Worm (Caenorhabditis elegans) whole organism, L1 larva: ENCODE data around the gene mat-2.

Experiments used
- C04F5.9 ChIP-seq: sonication (generic microtip); optimal IDR thresholded peaks from 2 replicates; lab custom pipeline; 2016; ENCODE audit warnings: missing genetic modification characterization, missing compliant biosample characterization
- C16A3.4 ChIP-seq: fragments of 150-350 bp; optimal IDR thresholded peaks from 2 replicates; lab custom pipeline; 2014; ENCODE audit warnings: missing biosample characterization, missing genetic modification characterization
- F16B12.6 ChIP-seq: fragments of 150-350 bp; optimal IDR thresholded peaks from 2 replicates; lab custom pipeline; 2014; ENCODE audit warnings: missing biosample characterization, missing genetic modification characterization
- blmp-1 ChIP-seq: fragments of 150-350 bp; optimal IDR thresholded peaks from 2 replicates; lab custom pipeline; 2014; ENCODE audit warnings: missing biosample characterization, missing genetic modification characterization
- ceh-63 ChIP-seq: fragments of 200-800 bp; sonication (Bioruptor generic); optimal IDR thresholded peaks from 2 replicates; lab custom pipeline; 2018; ENCODE audit warnings: mild to moderate bottlenecking, missing genetic modification characterization, missing compliant biosample characterization
- ceh-8 ChIP-seq: fragments of 200-800 bp; sonication (Bioruptor generic); optimal IDR thresholded peaks from 2 replicates; lab custom pipeline; 2018; ENCODE audit warnings: mild to moderate bottlenecking, missing genetic modification characterization, moderate library complexity, missing compliant biosample characterization
- efl-1 ChIP-seq, 4 experiments: fragments of 150-350 bp; optimal IDR thresholded peaks in 3 of 4; peaks in 1 of 4; 1 replicate in 1 of 4; 2 replicates in 3 of 4; lab custom pipeline; 2014; ENCODE audit warnings: missing biosample characterization in 2 of 4, missing genetic modification characterization in 2 of 4, missing genetic modification reagents in 2 of 4
- efl-3 ChIP-seq: fragments of 200-800 bp; sonication (Bioruptor generic); optimal IDR thresholded peaks from 2 replicates; lab custom pipeline; 2018; ENCODE audit warnings: mild to moderate bottlenecking, missing genetic modification characterization, missing compliant biosample characterization
- egl-13 ChIP-seq: sonication (generic microtip); optimal IDR thresholded peaks from 2 replicates; lab custom pipeline; 2016; ENCODE audit warnings: missing genotype, missing genetic modification reagents, missing genetic modification characterization, missing compliant biosample characterization
- egl-27 ChIP-seq, 2 experiments: fragments of 150-350 bp in 1 of 2; sonication (generic microtip); optimal IDR thresholded peaks; 3 replicates each; lab custom pipeline; 2017 to 2018; ENCODE audit warnings: missing biosample characterization in 2 of 2, missing genetic modification characterization in 2 of 2, missing genetic modification reagents in 2 of 2
- elt-2 ChIP-seq: sonication (generic microtip); optimal IDR thresholded peaks from 2 replicates; lab custom pipeline; 2016; ENCODE audit warnings: missing genetic modification characterization, mild to moderate bottlenecking, inconsistent platforms, missing compliant biosample characterization, missing genetic modification reagents
- elt-3 ChIP-seq, 6 experiments: fragments of 150-350 bp in 1 of 6; sonication (generic microtip); optimal IDR thresholded peaks; 2 replicates each; lab custom pipeline; 2017 to 2018; ENCODE audit warnings: missing biosample characterization in 6 of 6, missing genetic modification characterization in 6 of 6, inconsistent platforms in 1 of 6
- ets-5 ChIP-seq: fragments of 200-800 bp; sonication (Bioruptor generic); IDR thresholded peaks from 2 replicates; pipeline ENCODE4 v1.3.6; 2022; ENCODE audit warnings: missing genetic modification characterization, missing compliant biosample characterization
- fos-1 ChIP-seq: fragments of 150-350 bp; optimal IDR thresholded peaks from 2 replicates; lab custom pipeline; 2014; ENCODE audit warnings: missing biosample characterization, missing genetic modification characterization
- grh-1 ChIP-seq: fragments of 200-800 bp; sonication (Bioruptor generic); IDR thresholded peaks from 2 replicates; pipeline ENCODE4 v1.3.6; 2022; ENCODE audit warnings: missing genetic modification reagents, missing genetic modification characterization, missing compliant biosample characterization
- hlh-17 ChIP-seq: fragments of 200-800 bp; sonication (Bioruptor generic); optimal IDR thresholded peaks from 2 replicates; lab custom pipeline; 2018; ENCODE audit warnings: missing genetic modification characterization, mild to moderate bottlenecking, missing compliant biosample characterization, moderate library complexity, borderline replicate concordance
- hlh-4 ChIP-seq: sonication (generic microtip); optimal IDR thresholded peaks from 2 replicates; lab custom pipeline; 2016; ENCODE audit warnings: mild to moderate bottlenecking, missing genetic modification characterization, missing compliant biosample characterization
- hpl-2 ChIP-seq: fragments of 150-350 bp; optimal IDR thresholded peaks from 2 replicates; lab custom pipeline; 2014; ENCODE audit warnings: missing biosample characterization, missing genetic modification reagents, missing genetic modification characterization
- isw-1 ChIP-seq: fragments of 200-800 bp; sonication (Bioruptor generic); IDR thresholded peaks from 2 replicates; pipeline ENCODE4 v1.3.6; 2022; ENCODE audit warnings: missing genetic modification characterization, missing compliant biosample characterization
- lin-39 ChIP-seq: fragments of 150-350 bp; optimal IDR thresholded peaks from 2 replicates; lab custom pipeline; 2014; ENCODE audit warnings: missing biosample characterization, missing genetic modification reagents, missing genetic modification characterization
- mab-9 ChIP-seq: fragments of 200-800 bp; sonication (Bioruptor generic); IDR thresholded peaks from 2 replicates; pipeline ENCODE4 v1.3.6; 2022; ENCODE audit warnings: missing genetic modification reagents, missing genetic modification characterization, missing compliant biosample characterization
- nhr-19 ChIP-seq: fragments of 200-800 bp; sonication (Bioruptor generic); conservative IDR thresholded peaks from 2 replicates; pipeline ENCODE4 v1.3.6; 2022; ENCODE audit warnings: missing genetic modification characterization, missing compliant biosample characterization
- nhr-20 ChIP-seq: sonication (generic microtip); optimal IDR thresholded peaks from 2 replicates; lab custom pipeline; 2016; ENCODE audit warnings: mild to moderate bottlenecking, missing genetic modification characterization, missing compliant biosample characterization
- nhr-237 ChIP-seq: fragments of 150-350 bp; optimal IDR thresholded peaks from 2 replicates; lab custom pipeline; 2014; ENCODE audit warnings: missing biosample characterization, missing genetic modification characterization
- nhr-28 ChIP-seq: fragments of 150-350 bp; optimal IDR thresholded peaks from 2 replicates; lab custom pipeline; 2014; ENCODE audit warnings: missing biosample characterization, missing genetic modification characterization
- nhr-47 ChIP-seq: sonication (generic microtip); optimal IDR thresholded peaks from 2 replicates; lab custom pipeline; 2016; ENCODE audit warnings: mild to moderate bottlenecking, missing genetic modification characterization, moderate library complexity, missing compliant biosample characterization
- nhr-76 ChIP-seq: sonication (generic microtip); optimal IDR thresholded peaks from 2 replicates; lab custom pipeline; 2017; ENCODE audit warnings: missing biosample characterization, missing genetic modification characterization
- nhr-77 ChIP-seq: fragments of 150-350 bp; optimal IDR thresholded peaks from 2 replicates; lab custom pipeline; 2014; ENCODE audit warnings: missing biosample characterization, missing genetic modification characterization
- nhr-85 ChIP-seq: sonication (generic microtip); peaks from one replicate; lab custom pipeline; 2016; ENCODE audit warnings: missing genetic modification characterization, inconsistent platforms, missing compliant biosample characterization
- pag-3 ChIP-seq: sonication (generic microtip); optimal IDR thresholded peaks from 2 replicates; lab custom pipeline; 2017; ENCODE audit warnings: missing genetic modification characterization, mild to moderate bottlenecking, missing compliant biosample characterization, antibody characterized with exemption, borderline replicate concordance; ENCODE audit not compliant: insufficient read depth
- pax-3 ChIP-seq: fragments of 200-800 bp; sonication (Bioruptor generic); optimal IDR thresholded peaks from 2 replicates; lab custom pipeline; 2018; ENCODE audit warnings: mild to moderate bottlenecking, missing genetic modification characterization, moderate library complexity, missing compliant biosample characterization
- pqm-1 ChIP-seq: sonication (generic microtip); optimal IDR thresholded peaks from 3 replicates; lab custom pipeline; 2017; ENCODE audit warnings: missing biosample characterization, missing genetic modification characterization
- rnt-1 ChIP-seq: sonication (generic microtip); optimal IDR thresholded peaks from 2 replicates; lab custom pipeline; 2016; ENCODE audit warnings: mild to moderate bottlenecking, missing genetic modification characterization, moderate library complexity, missing compliant biosample characterization
- snpc-4 ChIP-seq: fragments of 150-350 bp; optimal IDR thresholded peaks from 2 replicates; lab custom pipeline; 2014; ENCODE audit warnings: missing biosample characterization, missing genetic modification characterization
- sptf-1 ChIP-seq: fragments of 150-350 bp; optimal IDR thresholded peaks from 2 replicates; lab custom pipeline; 2014; ENCODE audit warnings: missing biosample characterization, missing genetic modification characterization
- swsn-7 ChIP-seq: sonication (generic microtip); optimal IDR thresholded peaks from 2 replicates; lab custom pipeline; 2016; ENCODE audit warnings: missing genetic modification characterization, missing compliant biosample characterization
- unc-130 ChIP-seq: fragments of 150-350 bp; optimal IDR thresholded peaks from 2 replicates; lab custom pipeline; 2017; ENCODE audit warnings: missing biosample characterization, missing genetic modification characterization, inconsistent platforms
- unc-30 ChIP-seq: sonication (generic microtip); optimal IDR thresholded peaks from 2 replicates; lab custom pipeline; 2017; ENCODE audit warnings: missing biosample characterization, missing genetic modification characterization
- unc-86 ChIP-seq: sonication (generic microtip); optimal IDR thresholded peaks from 2 replicates; lab custom pipeline; 2016; ENCODE audit warnings: missing genetic modification characterization, missing compliant biosample characterization
- unc-98 ChIP-seq: fragments of 200-800 bp; sonication (Bioruptor generic); IDR thresholded peaks from 2 replicates; pipeline ENCODE4 v1.3.6; 2022; ENCODE audit warnings: missing genetic modification characterization, missing compliant biosample characterization
- vab-15 ChIP-seq: sonication (generic microtip); optimal IDR thresholded peaks from 2 replicates; lab custom pipeline; 2017; ENCODE audit warnings: missing genotype, mild to moderate bottlenecking, missing genetic modification characterization, missing compliant biosample characterization
- zip-4 ChIP-seq: fragments of 200-800 bp; sonication (Bioruptor generic); optimal IDR thresholded peaks from 2 replicates; lab custom pipeline; 2018; ENCODE audit warnings: mild to moderate bottlenecking, missing genetic modification characterization, moderate library complexity, missing compliant biosample characterization

The mat-2 gene

DNA sequence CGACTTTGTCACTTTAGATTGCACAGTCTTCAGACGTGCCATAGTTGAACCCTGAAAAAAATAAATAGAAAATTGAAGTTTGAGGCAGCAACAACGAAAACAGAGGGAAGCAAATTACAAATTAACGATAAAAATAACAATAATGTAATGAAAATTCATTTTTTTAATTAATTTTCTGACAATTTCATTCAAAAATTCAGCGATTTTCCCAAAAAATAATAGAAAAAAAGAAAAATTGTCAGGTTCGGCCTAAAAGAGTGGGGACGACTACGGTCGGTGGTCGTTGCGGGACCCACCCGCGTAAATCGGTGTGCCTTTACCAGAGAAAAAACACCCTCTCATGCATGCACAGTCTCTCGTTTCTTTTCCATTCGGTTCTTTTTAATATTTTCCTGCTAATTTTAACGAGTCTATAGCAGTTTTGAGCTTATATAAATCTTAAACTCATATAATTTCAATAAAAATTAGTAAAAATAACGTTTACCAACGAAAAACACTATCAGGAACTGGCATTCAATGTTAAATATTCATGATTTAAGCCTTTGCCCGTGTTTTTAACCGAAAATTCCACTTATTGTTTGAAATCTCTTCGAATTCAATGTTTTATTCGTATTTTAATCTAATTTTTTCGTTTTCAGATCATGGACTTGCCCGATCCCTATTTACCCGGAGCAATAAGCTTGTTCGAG is 13.9 kb downstream of the mat-2 start, which contains the start of the genes rps-9 and lsm-1 (continued):
- TF ChIP-seq hlh-4 (tag; lab: Kevin White, UChicago) (no peak), C16A3.4 (tag; lab: Kevin White, UChicago) (peak; percentile 75), unc-86 (tag; lab: Kevin White, UChicago) (peak; percentile 22), nhr-237 (tag; lab: Kevin White, UChicago) (peak; percentile 52), ceh-8 (no peak), pax-3 (tag; lab: Kevin White, UChicago) (no peak), unc-98 (no peak), F16B12.6 (peak; percentile 46), grh-1 (no peak), vab-15 (tag; lab: Kevin White, UChicago) (no peak), mab-9 (no peak), unc-130 (tag; lab: Kevin White, UChicago) (peak; percentile 33), snpc-4 (peak; percentile 38), ets-5 (GFP tag; lab: Robert Waterston, UW) (no peak), nhr-76 (tag; lab: Kevin White, UChicago) (no peak), nhr-47 (peak; percentile 65), efl-3 (GFP tag; lab: Kevin White, UChicago) (no peak), blmp-1 (tag; lab: Kevin White, UChicago) (peak; percentile 45), C04F5.9 (tag; lab: Kevin White, UChicago) (no peak), egl-13 (tag; lab: Kevin White, UChicago) (no peak), unc-30 (tag; lab: Kevin White, UChicago) (no peak), pqm-1 (tag; lab: Kevin White, UChicago) (no peak), efl-1 (optimal IDR thresholded peaks at IDR 0.05; lab: Kevin White, UChicago) (peak; percentile 83 to 85), efl-1 (GFP tag; optimal IDR thresholded peaks at IDR 0.05 in 1 of 2; lab: Kevin White, UChicago) (peak; percentile 78 to 97), elt-2 (no peak), elt-3 (tag; optimal IDR thresholded peaks at IDR 0.05; lab: Kevin White, UChicago) (peak in 1 of 6 experiments; percentile 37), hlh-17 (GFP tag; lab: Kevin White, UChicago) (no peak), egl-27 (tag; optimal IDR thresholded peaks at IDR 0.05; lab: Kevin White, UChicago) (no peak), nhr-20 (tag; lab: Kevin White, UChicago) (peak; percentile 63), zip-4 (no peak), rnt-1 (peak; percentile 75), nhr-85 (tag; lab: Kevin White, UChicago) (no peak), lin-39 (tag; lab: Kevin White, UChicago) (no peak), ceh-63 (GFP tag; lab: Kevin White, UChicago) (no peak), fos-1 (tag; lab: Kevin White, UChicago) (peak; percentile 42), nhr-77 (tag; lab: Kevin White, UChicago) (peak; percentile 58), isw-1 (peak; percentile 76), nhr-28 (no peak), hpl-2 (no peak), sptf-1 (tag; lab: Kevin White, UChicago) (no peak), pag-3 (tag; lab: Kevin White, UChicago) (no peak), swsn-7 (tag; lab: Kevin White, UChicago) (peak; percentile 68), nhr-19 (GFP tag; lab: Robert Waterston, UW) (peak; percentile 55)
